Worm (Caenorhabditis elegans) whole organism, late embryonic: ENCODE data around the gene gpa-5.

Experiments
- C08G9.2 ChIP-seq: sonication (generic microtip); optimal IDR thresholded peaks from 2 replicates; lab custom pipeline; 2016; ENCODE audit warnings: mild to moderate bottlenecking, missing genetic modification characterization, moderate library complexity, missing compliant biosample characterization
- F13H6.1 ChIP-seq: sonication (generic microtip); optimal IDR thresholded peaks from 2 replicates; lab custom pipeline; 2016; ENCODE audit warnings: missing genetic modification characterization, missing compliant biosample characterization
- K02D7.2 ChIP-seq: sonication (generic microtip); optimal IDR thresholded peaks from 2 replicates; lab custom pipeline; 2017; ENCODE audit warnings: mild to moderate bottlenecking, missing genetic modification characterization, missing compliant biosample characterization
- ceh-30 ChIP-seq: fragments of 150-350 bp; optimal IDR thresholded peaks from 2 replicates; lab custom pipeline; 2014; ENCODE audit warnings: missing biosample characterization, missing genetic modification characterization
- ceh-48 ChIP-seq: sonication (generic microtip); optimal IDR thresholded peaks from 2 replicates; lab custom pipeline; 2016; ENCODE audit warnings: missing genetic modification characterization, inconsistent platforms, missing compliant biosample characterization
- dve-1 ChIP-seq: sonication (generic microtip); optimal IDR thresholded peaks from 2 replicates; lab custom pipeline; 2017; ENCODE audit warnings: antibody characterized with exemption, mild to moderate bottlenecking, missing genetic modification characterization, missing compliant biosample characterization
- hlh-30 ChIP-seq: sonication (generic microtip); optimal IDR thresholded peaks from 2 replicates; lab custom pipeline; 2017; ENCODE audit warnings: antibody characterized with exemption, missing genetic modification characterization, missing compliant biosample characterization; ENCODE audit not compliant: insufficient read depth
- tbx-2 ChIP-seq: sonication (generic microtip); optimal IDR thresholded peaks from 2 replicates; lab custom pipeline; 2016; ENCODE audit warnings: missing genetic modification characterization, missing compliant biosample characterization
- ttx-3 ChIP-seq: sonication (generic microtip); optimal IDR thresholded peaks from 2 replicates; lab custom pipeline; 2016; ENCODE audit warnings: missing genetic modification reagents, missing genetic modification characterization, missing compliant biosample characterization

- TF ChIP-seq F13H6.1 (tag; lab: Kevin White, UChicago) (no peak), ttx-3 (no peak), dve-1 (tag; lab: Kevin White, UChicago) (no peak), C08G9.2 (tag; lab: Kevin White, UChicago) (no peak), ceh-30 (tag; lab: Kevin White, UChicago) (no peak), ceh-48 (tag; lab: Kevin White, UChicago) (no peak), hlh-30 (tag; lab: Kevin White, UChicago) (no peak), tbx-2 (tag; lab: Kevin White, UChicago) (no peak), K02D7.2 (tag; lab: Kevin White, UChicago) (no peak)
Observed at ce11 chrX:2110603-2111327, 10.1 kb downstream of the gpa-5 start.
